Worm (Caenorhabditis elegans) whole organism, young adult: ENCODE results near the gene snfc-5.
"Not testable (repeated sequence)": the region's sequence is repeated elsewhere in the genome, so short reads cannot be mapped to it uniquely, and the experiment has no call there.

Experiments used
- B0035.1 ChIP-seq: sonication (generic microtip); optimal IDR thresholded peaks from 2 replicates; lab custom pipeline; 2016; ENCODE audit warnings: missing genetic modification characterization, mild to moderate bottlenecking, missing compliant biosample characterization, missing genotype, missing genetic modification reagents
- B0261.1 ChIP-seq: sonication (generic microtip); optimal IDR thresholded peaks from 2 replicates; lab custom pipeline; 2016; ENCODE audit warnings: mild to moderate bottlenecking, missing genetic modification characterization, moderate library complexity, missing compliant biosample characterization
- C06A6.2 ChIP-seq: fragments of 200-800 bp; sonication (Bioruptor generic); conservative IDR thresholded peaks from 2 replicates; pipeline ENCODE4 v1.3.6; 2022; ENCODE audit warnings: missing genetic modification characterization, missing compliant biosample characterization
- C17E4.6 ChIP-seq: fragments of 200-800 bp; sonication (Bioruptor generic); IDR thresholded peaks from 2 replicates; pipeline ENCODE4 v1.3.6; 2022; ENCODE audit warnings: missing genetic modification reagents, missing genetic modification characterization, missing compliant biosample characterization
- K11D2.4 ChIP-seq: fragments of 200-800 bp; sonication (Bioruptor generic); IDR thresholded peaks from 2 replicates; pipeline ENCODE4 v1.3.6; 2022; ENCODE audit warnings: missing genetic modification reagents, missing genetic modification characterization, missing compliant biosample characterization
- T07F8.4 ChIP-seq: sonication (generic microtip); optimal IDR thresholded peaks from 2 replicates; lab custom pipeline; 2016; ENCODE audit warnings: mild to moderate bottlenecking, missing genetic modification characterization, moderate library complexity, missing compliant biosample characterization
- Y56A3A.18 ChIP-seq: fragments of 200-800 bp; sonication (Bioruptor generic); IDR thresholded peaks from 2 replicates; pipeline ENCODE4 v1.3.6; 2022; ENCODE audit warnings: missing genetic modification reagents, missing genetic modification characterization, missing compliant biosample characterization
- Y79H2A.3 ChIP-seq: fragments of 200-800 bp; sonication (Bioruptor generic); conservative IDR thresholded peaks from 2 replicates; pipeline ENCODE4 v1.3.6; 2022; ENCODE audit warnings: missing genetic modification reagents, missing genetic modification characterization, missing compliant biosample characterization
- ama-1 ChIP-seq, 3 experiments: fragments of 150-350 bp in 1 of 3; sonication (generic microtip) in 2 of 3; optimal IDR thresholded peaks; 2 replicates each; lab custom pipeline; 2014 to 2018; ENCODE audit warnings: missing biosample characterization in 2 of 3, missing genetic modification characterization in 2 of 3, missing genetic modification reagents in 2 of 3
- atf-7 ChIP-seq: sonication (generic microtip); optimal IDR thresholded peaks from 2 replicates; lab custom pipeline; 2017; ENCODE audit warnings: mild to moderate bottlenecking, missing genetic modification characterization, missing compliant biosample characterization
- attf-3 ChIP-seq: fragments of 200-800 bp; sonication (Bioruptor generic); conservative IDR thresholded peaks from 2 replicates; pipeline ENCODE4 v1.3.6; 2022; ENCODE audit warnings: missing genetic modification reagents, missing genetic modification characterization, missing compliant biosample characterization
- attf-5 ChIP-seq: fragments of 200-800 bp; sonication (Bioruptor generic); optimal IDR thresholded peaks from 2 replicates; lab custom pipeline; 2018; ENCODE audit warnings: mild to moderate bottlenecking, missing genetic modification characterization, missing compliant biosample characterization
- cebp-1 ChIP-seq, 2 experiments: fragments of 200-800 bp in 1 of 2; sonication (Bioruptor generic) in 1 of 2; sonication (generic microtip) in 1 of 2; IDR thresholded peaks in 1 of 2; optimal IDR thresholded peaks in 1 of 2; 2 replicates each; pipeline versions ENCODE4 v1.3.6 to Lab custom; 2017 to 2022; ENCODE audit warnings: missing compliant biosample characterization in 2 of 2, missing genetic modification characterization in 2 of 2, mild to moderate bottlenecking in 1 of 2, missing genetic modification reagents in 1 of 2, moderate library complexity in 1 of 2
- ceh-58 ChIP-seq: fragments of 200-800 bp; sonication (Bioruptor generic); IDR thresholded peaks from 2 replicates; pipeline ENCODE4 v1.3.6; 2022; ENCODE audit warnings: missing genetic modification characterization, missing compliant biosample characterization
- dox-1 ChIP-seq: fragments of 200-800 bp; sonication (Bioruptor generic); IDR thresholded peaks from 2 replicates; pipeline ENCODE4 v1.3.6; 2022; ENCODE audit warnings: missing genetic modification reagents, missing genetic modification characterization, missing compliant biosample characterization
- egl-44 ChIP-seq: fragments of 200-800 bp; sonication (Bioruptor generic); IDR thresholded peaks from 2 replicates; pipeline ENCODE4 v1.3.6; 2022; ENCODE audit warnings: missing genetic modification reagents, missing genetic modification characterization, missing compliant biosample characterization
- egrh-3 ChIP-seq: fragments of 200-800 bp; sonication (Bioruptor generic); IDR thresholded peaks from 2 replicates; pipeline ENCODE4 v1.3.6; 2022; ENCODE audit warnings: missing genetic modification reagents, missing genetic modification characterization, missing compliant biosample characterization
- fkh-3 ChIP-seq: sonication (generic microtip); optimal IDR thresholded peaks from 2 replicates; lab custom pipeline; 2016; ENCODE audit warnings: mild to moderate bottlenecking, missing genetic modification characterization, missing compliant biosample characterization
- gei-17 ChIP-seq: fragments of 200-800 bp; sonication (Bioruptor generic); optimal IDR thresholded peaks from 2 replicates; lab custom pipeline; 2018; ENCODE audit warnings: mild to moderate bottlenecking, missing genetic modification characterization, missing compliant biosample characterization
- hmg-1.2 ChIP-seq: fragments of 200-800 bp; sonication (Bioruptor generic); IDR thresholded peaks from 2 replicates; pipeline ENCODE4 v1.3.6; 2022; ENCODE audit warnings: missing genetic modification reagents, missing genetic modification characterization, missing compliant biosample characterization
- let-607 ChIP-seq, 2 experiments: fragments of 200-800 bp in 1 of 2; sonication (Bioruptor generic) in 1 of 2; sonication (generic microtip) in 1 of 2; optimal IDR thresholded peaks; 2 replicates each; lab custom pipeline; 2016 to 2018; ENCODE audit warnings: mild to moderate bottlenecking in 2 of 2, missing compliant biosample characterization in 2 of 2, missing genetic modification characterization in 2 of 2, moderate library complexity in 2 of 2, missing genotype in 1 of 2
- lin-35 ChIP-seq, 3 experiments: fragments of 150-350 bp in 2 of 3; sonication (generic microtip) in 1 of 3; optimal IDR thresholded peaks; 2 replicates each; lab custom pipeline; 2014 to 2018; ENCODE audit warnings: missing biosample characterization in 3 of 3, missing genetic modification characterization in 3 of 3, missing genetic modification reagents in 3 of 3
- lin-40 ChIP-seq: sonication (generic microtip); optimal IDR thresholded peaks from 2 replicates; lab custom pipeline; 2016; ENCODE audit warnings: missing genetic modification characterization, mild to moderate bottlenecking, missing compliant biosample characterization, missing genotype, missing genetic modification reagents
- lin-54 ChIP-seq: fragments of 200-800 bp; sonication (Bioruptor generic); optimal IDR thresholded peaks from 2 replicates; lab custom pipeline; 2018; ENCODE audit warnings: mild to moderate bottlenecking, missing genetic modification characterization, missing compliant biosample characterization
- lsl-1 ChIP-seq: fragments of 200-800 bp; sonication (Bioruptor generic); optimal IDR thresholded peaks from 2 replicates; lab custom pipeline; 2018; ENCODE audit warnings: mild to moderate bottlenecking, missing genetic modification characterization, moderate library complexity, missing compliant biosample characterization
- lsy-27 ChIP-seq: sonication (generic microtip); optimal IDR thresholded peaks from 2 replicates; lab custom pipeline; 2017; ENCODE audit warnings: missing genetic modification characterization, mild to moderate bottlenecking, missing compliant biosample characterization, antibody characterized with exemption, missing genotype, borderline replicate concordance; ENCODE audit not compliant: insufficient read depth
- mes-4 ChIP-seq: sonication (generic microtip); optimal IDR thresholded peaks from 2 replicates; lab custom pipeline; 2016; ENCODE audit warnings: missing genotype, missing genetic modification characterization, missing compliant biosample characterization
- mxl-1 ChIP-seq: sonication (generic microtip); optimal IDR thresholded peaks from 2 replicates; lab custom pipeline; 2016; ENCODE audit warnings: missing genetic modification characterization, missing compliant biosample characterization
- nhr-179 ChIP-seq: sonication (generic microtip); optimal IDR thresholded peaks from 2 replicates; lab custom pipeline; 2016; ENCODE audit warnings: mild to moderate bottlenecking, missing genetic modification characterization, missing compliant biosample characterization
- nhr-80 ChIP-seq: sonication (generic microtip); optimal IDR thresholded peaks from 2 replicates; lab custom pipeline; 2016; ENCODE audit warnings: missing genetic modification characterization, missing compliant biosample characterization
- pbrm-1 ChIP-seq: fragments of 200-800 bp; sonication (Bioruptor generic); IDR thresholded peaks from 2 replicates; pipeline ENCODE4 v1.3.6; 2022; ENCODE audit warnings: missing genetic modification reagents, missing genetic modification characterization, missing compliant biosample characterization
- rcor-1 ChIP-seq: fragments of 200-800 bp; sonication (Bioruptor generic); IDR thresholded peaks from 2 replicates; pipeline ENCODE4 v1.3.6; 2022; ENCODE audit warnings: missing genetic modification reagents, missing genetic modification characterization, missing compliant biosample characterization
- rec-8 ChIP-seq, 2 experiments: sonication (generic microtip); optimal IDR thresholded peaks; 2 replicates each; lab custom pipeline; 2016; ENCODE audit warnings: mild to moderate bottlenecking in 2 of 2, missing genetic modification characterization in 2 of 2, missing genetic modification reagents in 2 of 2, missing genotype in 2 of 2, missing biosample characterization in 1 of 2, missing compliant biosample characterization in 1 of 2, moderate library complexity in 1 of 2
- repo-1 ChIP-seq: sonication (generic microtip); optimal IDR thresholded peaks from 2 replicates; lab custom pipeline; 2017; ENCODE audit warnings: mild to moderate bottlenecking, missing genetic modification characterization, missing compliant biosample characterization
- rpc-1 ChIP-seq, 2 experiments: fragments of 150-350 bp in 1 of 2; sonication (generic microtip) in 1 of 2; optimal IDR thresholded peaks; 2 replicates each; lab custom pipeline; 2014 to 2018; ENCODE audit warnings: missing biosample characterization in 1 of 2, missing genetic modification characterization in 1 of 2, missing genetic modification reagents in 1 of 2, missing genotype in 1 of 2
- sea-2 ChIP-seq: fragments of 200-800 bp; sonication (Bioruptor generic); IDR thresholded peaks from 2 replicates; pipeline ENCODE4 v1.3.6; 2022; ENCODE audit warnings: missing genetic modification characterization, missing compliant biosample characterization
- snpc-3.4 ChIP-seq: sonication (generic microtip); optimal IDR thresholded peaks from 2 replicates; lab custom pipeline; 2017; ENCODE audit warnings: missing genetic modification characterization, mild to moderate bottlenecking, missing compliant biosample characterization, antibody characterized with exemption, moderate library complexity, missing genotype, missing genetic modification reagents
- snpc-4 ChIP-seq, 5 experiments: fragments of 150-350 bp in 1 of 5; sonication (generic microtip) in 4 of 5; optimal IDR thresholded peaks; 2 replicates each; lab custom pipeline; 2014 to 2018; ENCODE audit warnings: missing genetic modification characterization in 5 of 5, missing biosample characterization in 3 of 5, antibody characterized with exemption in 2 of 5, mild to moderate bottlenecking in 2 of 5, missing compliant biosample characterization in 2 of 5, missing genotype in 2 of 5, moderate library complexity in 2 of 5, missing genetic modification reagents in 1 of 5
- somi-1 ChIP-seq: fragments of 200-800 bp; sonication (Bioruptor generic); optimal IDR thresholded peaks from 2 replicates; lab custom pipeline; 2018; ENCODE audit warnings: mild to moderate bottlenecking, missing genetic modification characterization, missing compliant biosample characterization
- sptf-2 ChIP-seq: fragments of 200-800 bp; sonication (Bioruptor generic); optimal IDR thresholded peaks from 2 replicates; lab custom pipeline; 2018; ENCODE audit warnings: mild to moderate bottlenecking, missing genetic modification characterization, missing compliant biosample characterization
- ztf-18 ChIP-seq: sonication (generic microtip); optimal IDR thresholded peaks from 2 replicates; lab custom pipeline; 2016; ENCODE audit warnings: missing genotype, mild to moderate bottlenecking, missing genetic modification characterization, missing compliant biosample characterization
- ztf-26 ChIP-seq: sonication (generic microtip); optimal IDR thresholded peaks from 2 replicates; lab custom pipeline; 2017; ENCODE audit warnings: missing genetic modification characterization, missing compliant biosample characterization

The snfc-5 gene

ce11 chrIII:4378600-4379293, 25.8 kb upstream of the snfc-5 start (continued):
- TF ChIP-seq egrh-3 (GFP tag; lab: Robert Waterston, UW) (peak; percentile 80), lin-54 (GFP tag; lab: Kevin White, UChicago) (peak; percentile 38), lin-35 (GFP tag; optimal IDR thresholded peaks at IDR 0.05; lab: Kevin White, UChicago) (peak in 1 of 3 experiments; percentile 59), C06A6.2 (GFP tag; lab: Robert Waterston, UW) (peak; percentile 27; the same call in 1 of the 2 replicates), snpc-4 (tag; optimal IDR thresholded peaks at IDR 0.05; lab: Kevin White, UChicago) (peak in 3 of 4 experiments; percentile 2 to 66 (median 65)), Y56A3A.18 (GFP tag; lab: Robert Waterston, UW) (peak; percentile 59), cebp-1 (tag; optimal IDR thresholded peaks at IDR 0.05; lab: Kevin White, UChicago) (peak; percentile 54), lsl-1 (peak; percentile 34), B0261.1 (tag; lab: Kevin White, UChicago) (peak; percentile 67), lin-40 (tag; lab: Kevin White, UChicago) (peak; percentile 82), ztf-26 (tag; lab: Kevin White, UChicago) (peak; percentile 60), ceh-58 (GFP tag; lab: Robert Waterston, UW) (0 out of 2 replicates have a peak, but pooled peaks have one; percentile 2), hmg-1.2 (GFP tag; lab: Robert Waterston, UW) (peak; percentile 76), ztf-18 (tag; lab: Kevin White, UChicago) (peak; percentile 66), K11D2.4 (GFP tag; lab: Robert Waterston, UW) (peak; percentile 76), attf-5 (GFP tag; lab: Kevin White, UChicago) (peak; percentile 10), dox-1 (GFP tag; lab: Robert Waterston, UW) (peak; percentile 94), T07F8.4 (tag; lab: Kevin White, UChicago) (peak; percentile 2), C17E4.6 (GFP tag; lab: Robert Waterston, UW) (peak; percentile 17; the same call in 1 of the 2 replicates), rcor-1 (GFP tag; lab: Robert Waterston, UW) (peak; percentile 57), gei-17 (GFP tag; lab: Kevin White, UChicago) (peak; percentile 38), Y79H2A.3 (GFP tag; lab: Robert Waterston, UW) (0 out of 2 replicates have a peak, but pooled peaks have one; percentile 10), repo-1 (peak; percentile 28), let-607 (tag; optimal IDR thresholded peaks at IDR 0.05; lab: Kevin White, UChicago) (peak; percentile 34 to 51), fkh-3 (tag; lab: Kevin White, UChicago) (peak; percentile 63), egl-44 (peak; percentile 76), nhr-179 (tag; lab: Kevin White, UChicago) (peak; percentile 13)
- TF ChIP-seq snpc-4 (GFP tag; optimal IDR thresholded peaks at IDR 0.05; lab: Kevin White, UChicago); cebp-1 (GFP tag; IDR thresholded peaks at IDR 0.05; lab: Robert Waterston, UW): not testable (repeated sequence)

ce11 chrIII:4379717-4380116, 24.9 kb upstream of the snfc-5 start, which contains the start of gene B0284.3:
Gene B0284.3, minus strand, starts transcription at chrIII:4379817.
- TF ChIP-seq mes-4 (tag; lab: Kevin White, UChicago) (no peak), rpc-1 (optimal IDR thresholded peaks at IDR 0.05; lab: Kevin White, UChicago) (no peak), rpc-1 (tag; optimal IDR thresholded peaks at IDR 0.05; lab: Kevin White, UChicago) (no peak), Y79H2A.3 (GFP tag; lab: Robert Waterston, UW) (no peak), rec-8 (tag; optimal IDR thresholded peaks at IDR 0.05; lab: Kevin White, UChicago) (no peak), somi-1 (GFP tag; lab: Kevin White, UChicago) (no peak), pbrm-1 (no peak), sea-2 (GFP tag; lab: Robert Waterston, UW) (no peak), mxl-1 (no peak), B0261.1 (tag; lab: Kevin White, UChicago) (no peak), egl-44 (no peak), sptf-2 (GFP tag; lab: Kevin White, UChicago) (no peak), nhr-80 (tag; lab: Kevin White, UChicago) (no peak), snpc-3.4 (tag; lab: Kevin White, UChicago) (no peak), B0035.1 (tag; lab: Kevin White, UChicago) (no peak), ama-1 (optimal IDR thresholded peaks at IDR 0.05; lab: Kevin White, UChicago) (no peak), ama-1 (GFP tag; optimal IDR thresholded peaks at IDR 0.05; lab: Kevin White, UChicago) (no peak), lsy-27 (tag; lab: Kevin White, UChicago) (no peak), attf-3 (GFP tag; lab: Robert Waterston, UW) (no peak), atf-7 (tag; lab: Kevin White, UChicago) (no peak)
